Fruit fly (Drosophila melanogaster) whole organism, embryonic: ENCODE data around the gene bwa.

ENCODE experiments used
- Ada2b ChIP-seq: fragments of 200-800 bp; sonication (Bioruptor generic); IDR thresholded peaks from 2 replicates; pipeline ENCODE4 v1.3.6; 2022; ENCODE audit warnings: missing biosample characterization, missing genetic modification characterization
- Awh ChIP-seq: fragments of 200-800 bp; sonication (Bioruptor generic); IDR thresholded peaks from 2 replicates; pipeline ENCODE4, ENCODE4 v1.3.6; 2022; ENCODE audit warnings: missing biosample characterization, missing genetic modification characterization
- B-H2 ChIP-seq: fragments of 200-800 bp; sonication (Bioruptor generic); optimal IDR thresholded peaks from 2 replicates; lab custom pipeline; 2018; ENCODE audit warnings: missing biosample characterization, mild to moderate bottlenecking, missing genetic modification characterization
- CG10321 ChIP-seq: fragments of 200-800 bp; sonication (Bioruptor generic); IDR thresholded peaks from 2 replicates; pipeline ENCODE4 v1.3.6; 2022; ENCODE audit warnings: missing biosample characterization, missing genetic modification characterization
- CG10979 ChIP-seq: fragments of 200-800 bp; sonication (Bioruptor generic); optimal IDR thresholded peaks from 2 replicates; lab custom pipeline; 2018; ENCODE audit warnings: missing biosample characterization, mild to moderate bottlenecking, missing genetic modification characterization, moderate library complexity
- CG11093 ChIP-seq: fragments of 200-800 bp; sonication (Bioruptor generic); IDR thresholded peaks from 3 replicates; pipeline ENCODE4 v1.3.6; 2022; ENCODE audit warnings: missing biosample characterization, missing genetic modification characterization
- CG12219 ChIP-seq: fragments of 200-800 bp; sonication (Bioruptor generic); optimal IDR thresholded peaks from 3 replicates; lab custom pipeline; 2018; ENCODE audit warnings: missing biosample characterization, mild to moderate bottlenecking, missing genetic modification characterization
- CG13894 ChIP-seq: fragments of 200-800 bp; sonication (Bioruptor generic); optimal IDR thresholded peaks from 3 replicates; lab custom pipeline; 2018; ENCODE audit warnings: missing biosample characterization, mild to moderate bottlenecking, missing genetic modification characterization, moderate library complexity
- CG14014 ChIP-seq: fragments of 200-800 bp; sonication (Bioruptor generic); IDR thresholded peaks from 2 replicates; pipeline ENCODE4 v1.3.6; 2022; ENCODE audit warnings: missing biosample characterization, missing genetic modification characterization
- CG14710 ChIP-seq: fragments of 200-800 bp; sonication (Bioruptor generic); optimal IDR thresholded peaks from 3 replicates; lab custom pipeline; 2019; ENCODE audit warnings: missing biosample characterization, mild to moderate bottlenecking, missing genetic modification characterization, moderate library complexity
- CG15073 ChIP-seq: fragments of 200-800 bp; sonication (Bioruptor generic); optimal IDR thresholded peaks from 2 replicates; lab custom pipeline; 2016; ENCODE audit warnings: missing biosample characterization, missing genetic modification characterization
- CG1602 ChIP-seq: fragments of 200-800 bp; sonication (Bioruptor generic); optimal IDR thresholded peaks from 3 replicates; lab custom pipeline; 2016; ENCODE audit warnings: missing biosample characterization, missing genetic modification characterization
- CG17359 ChIP-seq: fragments of 200-800 bp; sonication (Bioruptor generic); optimal IDR thresholded peaks from 3 replicates; lab custom pipeline; 2018; ENCODE audit warnings: missing biosample characterization, mild to moderate bottlenecking, missing genetic modification characterization, moderate library complexity
- CG2129 ChIP-seq: fragments of 200-800 bp; sonication (Bioruptor generic); IDR thresholded peaks from 2 replicates; pipeline ENCODE4 v1.3.6; 2022; ENCODE audit warnings: missing biosample characterization, missing genetic modification characterization; ENCODE audit not compliant: partially characterized antibody
- CG30403 ChIP-seq: fragments of 200-800 bp; sonication (Bioruptor generic); optimal IDR thresholded peaks from 3 replicates; lab custom pipeline; 2016; ENCODE audit warnings: missing biosample characterization, missing genetic modification characterization
- CG3163 ChIP-seq: fragments of 200-800 bp; sonication (Bioruptor generic); optimal IDR thresholded peaks from 3 replicates; lab custom pipeline; 2016; ENCODE audit warnings: missing biosample characterization, missing genetic modification characterization
- CG6854 ChIP-seq: fragments of 200-800 bp; sonication (Bioruptor generic); optimal IDR thresholded peaks from 3 replicates; lab custom pipeline; 2017; ENCODE audit warnings: missing biosample characterization, mild to moderate bottlenecking, missing genetic modification characterization
- CG8290 ChIP-seq, 3 experiments: fragments of 200-800 bp; sonication (Bioruptor generic); optimal IDR thresholded peaks; 2 replicates each; lab custom pipeline; 2016 to 2019; ENCODE audit warnings: missing biosample characterization in 3 of 3, missing genetic modification characterization in 3 of 3, mild to moderate bottlenecking in 2 of 3, moderate library complexity in 1 of 3
- CG8478 ChIP-seq: fragments of >200 bp; optimal IDR thresholded peaks from 2 replicates; lab custom pipeline; 2018
- Dbx ChIP-seq: fragments of 200-800 bp; sonication (Bioruptor generic); IDR thresholded peaks from 3 replicates; pipeline ENCODE4 v1.3.6; 2022; ENCODE audit warnings: missing biosample characterization, missing genetic modification characterization
- Deaf1 ChIP-seq: fragments of 200-800 bp; optimal IDR thresholded peaks from 3 replicates; lab custom pipeline; 2019; ENCODE audit warnings: missing biosample characterization, mild to moderate bottlenecking, missing genetic modification characterization, moderate library complexity
- Dll ChIP-seq: fragments of 200-800 bp; sonication (Bioruptor generic); IDR thresholded peaks from 4 replicates; pipeline ENCODE4 v1.3.6; 2022; ENCODE audit warnings: missing biosample characterization, missing genetic modification characterization; ENCODE audit not compliant: partially characterized antibody
- Eip74EF ChIP-seq, 2 experiments: fragments of 200-800 bp in 1 of 2; fragments of >200 bp in 1 of 2; sonication (Bioruptor generic) in 1 of 2; optimal IDR thresholded peaks; 2 replicates each; lab custom pipeline; 2017 to 2019; ENCODE audit warnings: missing biosample characterization in 2 of 2, missing genetic modification characterization in 2 of 2, mild to moderate bottlenecking in 1 of 2, moderate library complexity in 1 of 2
- Ets65A ChIP-seq: fragments of 200-800 bp; sonication (Bioruptor generic); peaks from one replicate; lab custom pipeline; 2016; ENCODE audit warnings: missing biosample characterization, missing genetic modification characterization
- Gsc ChIP-seq: fragments of 200-800 bp; sonication (Bioruptor generic); IDR thresholded peaks from 2 replicates; pipeline ENCODE4 v1.3.6; 2022; ENCODE audit warnings: missing biosample characterization, missing genetic modification characterization
- Hmr ChIP-seq: fragments of 200-800 bp; sonication (Bioruptor generic); optimal IDR thresholded peaks from 3 replicates; lab custom pipeline; 2017; ENCODE audit warnings: mild to moderate bottlenecking, missing biosample characterization, missing genetic modification reagents, missing genetic modification characterization
- Lhr ChIP-seq: fragments of 200-800 bp; sonication (Bioruptor generic); optimal IDR thresholded peaks from 3 replicates; lab custom pipeline; 2017; ENCODE audit warnings: mild to moderate bottlenecking, missing biosample characterization, missing genetic modification reagents, missing genetic modification characterization
- Med ChIP-seq: fragments of 200-800 bp; sonication (Bioruptor generic); peaks from one replicate; lab custom pipeline; 2016; ENCODE audit warnings: missing biosample characterization, missing genetic modification characterization, mild to moderate bottlenecking, inconsistent platforms, moderate library complexity
- Meics ChIP-seq: fragments of 200-800 bp; sonication (Bioruptor generic); optimal IDR thresholded peaks from 2 replicates; lab custom pipeline; 2017; ENCODE audit warnings: missing biosample characterization, mild to moderate bottlenecking, missing genetic modification characterization
- Myb ChIP-seq: fragments of 200-800 bp; sonication (Bioruptor generic); optimal IDR thresholded peaks from 2 replicates; lab custom pipeline; 2016; ENCODE audit warnings: missing biosample characterization, missing genetic modification characterization
- Oaz ChIP-seq: fragments of 200-800 bp; sonication (Bioruptor generic); IDR thresholded peaks from 2 replicates; pipeline ENCODE4 v1.3.6; 2022; ENCODE audit warnings: missing biosample characterization, missing genetic modification characterization
- Ptx1 ChIP-seq: fragments of 200-800 bp; sonication (Bioruptor generic); IDR thresholded peaks from 2 replicates; pipeline ENCODE4 v1.3.6; 2022; ENCODE audit warnings: missing biosample characterization, missing genetic modification characterization
- Rfx ChIP-seq: fragments of 200-800 bp; sonication (Bioruptor generic); IDR thresholded peaks from 2 replicates; pipeline ENCODE4 v1.3.6; 2022; ENCODE audit warnings: missing biosample characterization, missing genetic modification characterization
- Sox102F ChIP-seq: fragments of 200-800 bp; sonication (Bioruptor generic); optimal IDR thresholded peaks from 2 replicates; lab custom pipeline; 2018; ENCODE audit warnings: missing biosample characterization, mild to moderate bottlenecking, missing genetic modification characterization, moderate library complexity
- Xbp1 ChIP-seq: fragments of 200-800 bp; sonication (Bioruptor generic); optimal IDR thresholded peaks from 3 replicates; lab custom pipeline; 2016; ENCODE audit warnings: missing biosample characterization, mild to moderate bottlenecking, missing genetic modification characterization
- amos ChIP-seq: fragments of 200-800 bp; sonication (Bioruptor generic); IDR thresholded peaks from 2 replicates; pipeline ENCODE4 v1.3.6; 2022; ENCODE audit warnings: missing biosample characterization, missing genetic modification characterization; ENCODE audit not compliant: partially characterized antibody
- dysf ChIP-seq: fragments of 200-800 bp; sonication (Bioruptor generic); IDR thresholded peaks from 3 replicates; pipeline ENCODE4 v1.3.6; 2022; ENCODE audit warnings: missing biosample characterization, missing genetic modification characterization
- eve ChIP-seq, 2 experiments: fragments of >200 bp; optimal IDR thresholded peaks; 2 replicates each; lab custom pipeline; 2017; ENCODE audit warnings: missing biosample characterization in 2 of 2, missing genetic modification characterization in 2 of 2
- insv ChIP-seq, 2 experiments: fragments of 200-800 bp; sonication (Bioruptor generic); optimal IDR thresholded peaks; 3 replicates each; lab custom pipeline; 2016 to 2018; ENCODE audit warnings: missing biosample characterization in 2 of 2, missing genetic modification characterization in 2 of 2
- lbe ChIP-seq: fragments of 200-800 bp; sonication (Bioruptor generic); optimal IDR thresholded peaks from 2 replicates; lab custom pipeline; 2016; ENCODE audit warnings: missing biosample characterization, mild to moderate bottlenecking, missing genetic modification characterization
- nau ChIP-seq: fragments of 200-800 bp; sonication (Bioruptor generic); optimal IDR thresholded peaks from 3 replicates; lab custom pipeline; 2017; ENCODE audit warnings: missing biosample characterization, mild to moderate bottlenecking, missing genetic modification characterization, missing genetic modification reagents
- pnt ChIP-seq: fragments of 200-800 bp; sonication (Bioruptor generic); optimal IDR thresholded peaks from 3 replicates; lab custom pipeline; 2016; ENCODE audit warnings: missing biosample characterization, missing genetic modification characterization
- pum ChIP-seq: fragments of 200-800 bp; sonication (Bioruptor generic); optimal IDR thresholded peaks from 2 replicates; lab custom pipeline; 2016; ENCODE audit warnings: missing biosample characterization, missing genetic modification characterization
- sens ChIP-seq: fragments of 200-800 bp; sonication (Bioruptor generic); peaks from one replicate; lab custom pipeline; 2016; ENCODE audit warnings: missing biosample characterization, missing genetic modification characterization
- shn ChIP-seq: fragments of 200-800 bp; sonication (Bioruptor generic); optimal IDR thresholded peaks from 3 replicates; lab custom pipeline; 2016; ENCODE audit warnings: missing biosample characterization, missing genetic modification characterization
- so ChIP-seq: fragments of 200-800 bp; sonication (Bioruptor generic); IDR thresholded peaks from 3 replicates; pipeline ENCODE4 v1.3.6; 2022; ENCODE audit warnings: missing biosample characterization, missing genetic modification characterization
- stc ChIP-seq: fragments of 200-800 bp; sonication (Bioruptor generic); IDR thresholded peaks from 2 replicates; pipeline ENCODE4 v1.3.6; 2022; ENCODE audit warnings: missing biosample characterization, missing genetic modification characterization
- wdn ChIP-seq: fragments of 200-800 bp; sonication (Bioruptor generic); IDR thresholded peaks from 2 replicates; pipeline ENCODE4 v1.3.6; 2022; ENCODE audit warnings: missing biosample characterization, missing genetic modification characterization

The bwa gene

dm6 chr2L:20080772-20081171 lies 14.6 kb downstream of the bwa start (continued):
- no peak for TF ChIP-seq insv (GFP tag; optimal IDR thresholded peaks at IDR 0.05; lab: Kevin White, UChicago)
- no peak for TF ChIP-seq dysf
- TF ChIP-seq Dll, result no peak
- no peak for TF ChIP-seq CG14710 (tag; lab: Kevin White, UChicago)
- TF ChIP-seq Med (GFP tag; lab: Kevin White, UChicago), result peak; percentile 21
- TF ChIP-seq shn (GFP tag; lab: Kevin White, UChicago), result no peak

dm6 chr2L:20082155-20082964 lies 16.2 kb downstream of the bwa start:
- TF ChIP-seq Xbp1 (GFP tag; lab: Kevin White, UChicago), result peak; percentile 35
- no peak for TF ChIP-seq Oaz
- TF ChIP-seq so, result 0 out of 3 replicates have a peak, but pooled peaks have one; percentile 28
- no peak for TF ChIP-seq Lhr (GFP tag; lab: Kevin White, UChicago)
- no peak for TF ChIP-seq B-H2
- peak; percentile 39 for TF ChIP-seq CG8478 (lab: Kevin White, UChicago)
- TF ChIP-seq CG14014 (GFP tag; lab: Robert Waterston, UW), result 0 out of 2 replicates have a peak, but pooled peaks have one; percentile 33
- TF ChIP-seq pum (GFP tag; lab: Kevin White, UChicago), result no peak
- TF ChIP-seq lbe (GFP tag; lab: Kevin White, UChicago), result no peak
- no peak for TF ChIP-seq Ada2b (GFP tag; lab: Robert Waterston, UW)
- peak in 1 of 2 experiments; percentile 61 for TF ChIP-seq Eip74EF (GFP tag; optimal IDR thresholded peaks at IDR 0.05; lab: Kevin White, UChicago)
- no peak for TF ChIP-seq Myb
- no peak for TF ChIP-seq Ptx1 (GFP tag; lab: Robert Waterston, UW)
- TF ChIP-seq CG2129 (GFP tag; lab: Robert Waterston, UW), result no peak
- no peak for TF ChIP-seq CG12219 (GFP tag; lab: Kevin White, UChicago)
- no peak for TF ChIP-seq CG3163 (GFP tag; lab: Kevin White, UChicago)
- TF ChIP-seq pnt (GFP tag; lab: Kevin White, UChicago), result no peak
- TF ChIP-seq Ets65A (GFP tag; lab: Kevin White, UChicago), result peak; percentile 34
- TF ChIP-seq Awh (GFP tag; lab: Robert Waterston, UW), result no peak
- TF ChIP-seq eve (GFP tag; optimal IDR thresholded peaks at IDR 0.05; lab: Kevin White, UChicago), result peak in 1 of 2 experiments; percentile 54
- no peak for TF ChIP-seq Gsc
- 0 out of 2 replicates have a peak, but pooled peaks have one; percentile 5 for TF ChIP-seq amos (GFP tag; lab: Robert Waterston, UW)
- TF ChIP-seq Rfx (GFP tag; lab: Robert Waterston, UW), result peak; percentile 21; the same call in 1 of the 2 replicates
- no peak for TF ChIP-seq nau (GFP tag; lab: Kevin White, UChicago)
- TF ChIP-seq CG10979 (tag; lab: Kevin White, UChicago), result no peak
- no peak for TF ChIP-seq CG1602 (GFP tag; lab: Kevin White, UChicago)
- TF ChIP-seq insv (GFP tag; optimal IDR thresholded peaks at IDR 0.05; lab: Kevin White, UChicago), result no peak
- peak; percentile 4 for TF ChIP-seq Hmr (GFP tag; lab: Kevin White, UChicago)
- TF ChIP-seq Sox102F, result peak; percentile 15
- no peak for TF ChIP-seq CG15073 (GFP tag; lab: Kevin White, UChicago)
- peak; percentile 21 for TF ChIP-seq sens (GFP tag; lab: Kevin White, UChicago)
- TF ChIP-seq wdn (GFP tag; lab: Robert Waterston, UW), result peak; percentile 47; the same call in 1 of the 2 replicates
- TF ChIP-seq CG30403 (GFP tag; lab: Kevin White, UChicago), result peak; percentile 1
- no peak for TF ChIP-seq stc (GFP tag; lab: Robert Waterston, UW)
- TF ChIP-seq CG6854 (GFP tag; lab: Kevin White, UChicago), result no peak
- TF ChIP-seq CG13894, result no peak
- TF ChIP-seq CG8290 (GFP tag; optimal IDR thresholded peaks at IDR 0.05; lab: Kevin White, UChicago), result no peak
- TF ChIP-seq CG8290 (tag; optimal IDR thresholded peaks at IDR 0.05; lab: Kevin White, UChicago), result no peak
- 0 out of 3 replicates have a peak, but pooled peaks have one; percentile 20 for TF ChIP-seq CG11093
- peak; percentile 95 for TF ChIP-seq Meics
- TF ChIP-seq Deaf1 (tag; lab: Kevin White, UChicago), result peak; percentile 16
- TF ChIP-seq Dbx (GFP tag; lab: Robert Waterston, UW), result 0 out of 3 replicates have a peak, but pooled peaks have one; percentile 30
- TF ChIP-seq CG17359 (tag; lab: Kevin White, UChicago), result no peak
- peak; percentile 75 for TF ChIP-seq CG10321 (GFP tag; lab: Robert Waterston, UW)
